Worm (Caenorhabditis elegans) whole organism, L1 larva: ENCODE results near the gene msrp-4.

ENCODE experiments used
- nhr-76 ChIP-seq: sonication (generic microtip); optimal IDR thresholded peaks from 2 replicates; lab custom pipeline; 2017; ENCODE audit warnings: missing biosample characterization, missing genetic modification characterization
- unc-62 ChIP-seq: fragments of 150-350 bp; optimal IDR thresholded peaks from 2 replicates; lab custom pipeline; 2014; ENCODE audit warnings: missing biosample characterization, missing genetic modification reagents, missing genetic modification characterization
- vab-15 ChIP-seq: sonication (generic microtip); optimal IDR thresholded peaks from 2 replicates; lab custom pipeline; 2017; ENCODE audit warnings: missing genotype, mild to moderate bottlenecking, missing genetic modification characterization, missing compliant biosample characterization

ce11 chrII:775033-775432 is 47.6 kb downstream of the msrp-4 start, which contains the start of gene Y39F10A.1:
- TF ChIP-seq nhr-76 (no peak), unc-62 (GFP tag; lab: Kevin White, UChicago) (no peak), vab-15 (no peak)
